Fruit fly (Drosophila melanogaster): ENCODE data around the gene emb.

emb gene

dm6 chr2L:8425212-8425611, 21.8 kb downstream of the emb start:
- TF ChIP-seq ss (GFP tag; optimal IDR thresholded peaks at IDR 0.05) (no peak), CG11762 (GFP tag; optimal IDR thresholded peaks at IDR 0.05; ENCODE audit: insufficient read depth) (no peak), Eip75B (GFP tag; optimal IDR thresholded peaks at IDR 0.05) (no peak), vri (GFP tag; optimal IDR thresholded peaks at IDR 0.05) (peak; percentile 68)

dm6 chr2L:8425962-8426759, 22.8 kb downstream of the emb start:
- peak; percentile 42 for TF ChIP-seq vri (GFP tag; optimal IDR thresholded peaks at IDR 0.05)
- TF ChIP-seq Ets96B (tag; optimal IDR thresholded peaks at IDR 0.05): no peak
- TF ChIP-seq Eip93F (GFP tag; optimal IDR thresholded peaks at IDR 0.05): peak; percentile 72
- no peak for TF ChIP-seq CG6276 (GFP tag; optimal IDR thresholded peaks at IDR 0.05)
- TF ChIP-seq lz (GFP tag; optimal IDR thresholded peaks at IDR 0.05): no peak
- no peak for TF ChIP-seq CG32006 (GFP tag; optimal IDR thresholded peaks at IDR 0.05)
- TF ChIP-seq Lpt (GFP tag; optimal IDR thresholded peaks at IDR 0.05): no peak
- TF ChIP-seq salr (GFP tag; optimal IDR thresholded peaks at IDR 0.05): no peak
- no peak for TF ChIP-seq Eip75B (GFP tag; optimal IDR thresholded peaks at IDR 0.05)
- no peak for TF ChIP-seq spab (GFP tag; optimal IDR thresholded peaks at IDR 0.05)
- no peak for TF ChIP-seq CG7368 (GFP tag; optimal IDR thresholded peaks at IDR 0.05)
- no peak for TF ChIP-seq CG31627 (GFP tag; optimal IDR thresholded peaks at IDR 0.05)
- TF ChIP-seq Met (GFP tag; optimal IDR thresholded peaks at IDR 0.05): no peak
- no peak for TF ChIP-seq cyc (GFP tag; optimal IDR thresholded peaks at IDR 0.05)
- TF ChIP-seq Hr38 (GFP tag; optimal IDR thresholded peaks at IDR 0.05): no peak
- no peak for TF ChIP-seq CG6792 (GFP tag; optimal IDR thresholded peaks at IDR 0.05)
- TF ChIP-seq esn (GFP tag; optimal IDR thresholded peaks at IDR 0.05): peak; percentile 5
- TF ChIP-seq Sox102F (GFP tag; optimal IDR thresholded peaks at IDR 0.05): no peak
- TF ChIP-seq Sox14 (GFP tag; optimal IDR thresholded peaks at IDR 0.05): no peak
- TF ChIP-seq CG11902 (GFP tag; optimal IDR thresholded peaks at IDR 0.05): no peak
- no peak for TF ChIP-seq achi (GFP tag; optimal IDR thresholded peaks at IDR 0.05)
- TF ChIP-seq Ets21C (GFP tag; optimal IDR thresholded peaks at IDR 0.05): no peak
- TF ChIP-seq Hr39 (GFP tag; optimal IDR thresholded peaks at IDR 0.05): no peak
- TF ChIP-seq CG10631 (GFP tag; optimal IDR thresholded peaks at IDR 0.05): no peak
- TF ChIP-seq eg (GFP tag; IDR thresholded peaks at IDR 0.05): no peak
- no peak for TF ChIP-seq CG16779 (tag; optimal IDR thresholded peaks at IDR 0.05)
- TF ChIP-seq dac (GFP tag; optimal IDR thresholded peaks at IDR 0.05): no peak
- no peak for TF ChIP-seq Blimp-1 (GFP tag; optimal IDR thresholded peaks at IDR 0.05)
- no peak for TF ChIP-seq Sox15 (GFP tag; optimal IDR thresholded peaks at IDR 0.05)
- no peak for TF ChIP-seq CG1621 (tag; optimal IDR thresholded peaks at IDR 0.05)
- TF ChIP-seq CG11294 (GFP tag; IDR thresholded peaks at IDR 0.05): no peak
- TF ChIP-seq CG15336 (GFP tag; IDR thresholded peaks at IDR 0.05): 0 out of 2 replicates have a peak, but pooled peaks have one; percentile 9
- no peak for TF ChIP-seq pdm3 (GFP tag; optimal IDR thresholded peaks at IDR 0.05)
- TF ChIP-seq Eip78C (GFP tag): peak; percentile 57
- no peak for TF ChIP-seq CG4318 (GFP tag; optimal IDR thresholded peaks at IDR 0.05)
- no peak for TF ChIP-seq CG3032 (tag; optimal IDR thresholded peaks at IDR 0.05)
- no peak for TF ChIP-seq CG3919 (GFP tag; optimal IDR thresholded peaks at IDR 0.05)
- TF ChIP-seq topi (GFP tag; optimal IDR thresholded peaks at IDR 0.05): no peak
- TF ChIP-seq acj6 (GFP tag; optimal IDR thresholded peaks at IDR 0.05): no peak
- no peak for TF ChIP-seq net (GFP tag; optimal IDR thresholded peaks at IDR 0.05)
- TF ChIP-seq CG6808 (GFP tag; optimal IDR thresholded peaks at IDR 0.05): no peak
- peak; percentile 85 for TF ChIP-seq svp (GFP tag)
- no peak for TF ChIP-seq Smox (GFP tag; optimal IDR thresholded peaks at IDR 0.05)
- no peak for TF ChIP-seq CG10669 (GFP tag; optimal IDR thresholded peaks at IDR 0.05)
- TF ChIP-seq CG8319 (GFP tag; optimal IDR thresholded peaks at IDR 0.05): no peak

Measured in whole organism, prepupa.